Fruit fly (Drosophila melanogaster): Measurements from ENCODE around the gene Vps33B.

The Vps33B gene

DNA sequence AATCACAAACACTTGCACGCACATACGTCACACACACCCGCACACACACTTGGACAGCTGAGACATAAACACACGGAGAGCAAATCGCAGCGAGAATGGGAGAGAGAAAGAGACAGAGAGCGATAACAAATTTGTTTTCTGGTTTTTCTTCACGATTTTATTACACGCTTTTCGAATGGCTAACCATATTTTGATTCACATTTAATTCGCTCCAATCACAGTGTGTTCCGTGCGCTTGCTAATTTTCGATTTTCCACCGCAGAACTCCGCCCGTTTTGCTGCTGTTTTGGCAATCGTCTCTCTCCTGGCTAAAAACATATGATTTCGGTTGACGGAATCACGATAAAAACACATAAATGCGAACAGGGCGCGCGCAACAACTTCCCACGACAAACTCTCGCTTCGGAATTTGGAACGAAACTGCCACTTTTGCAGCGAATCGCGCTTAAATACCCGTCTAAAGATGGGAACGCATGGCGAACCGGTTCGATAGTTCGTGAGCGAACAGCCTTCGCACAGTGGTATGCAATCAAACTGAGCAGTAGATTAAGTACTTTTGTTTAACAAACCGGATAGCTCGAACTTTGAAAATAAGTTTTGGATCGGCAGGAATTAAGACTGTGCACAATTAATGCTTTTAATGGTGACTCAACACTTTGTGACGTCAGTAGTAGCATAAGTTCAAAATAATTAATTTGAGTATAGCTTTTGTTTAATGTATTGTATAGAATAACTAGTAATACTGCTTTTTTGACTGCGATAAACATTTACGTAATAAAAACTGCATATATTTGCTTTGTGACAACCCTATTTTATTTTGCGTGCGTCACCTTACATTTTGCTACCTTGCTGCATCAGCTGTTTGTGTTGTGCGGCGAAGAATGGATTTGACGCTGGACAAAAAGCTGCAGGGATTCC, at the start of gene Vps33B, which contains the start of gene Fur1 (continued):
- TF ChIP-seq vnd (GFP tag; IDR thresholded peaks at IDR 0.05; ENCODE audit: partially characterized antibody) (peak; percentile 80; the same call in 2 of the 3 replicates), CHES-1-like (GFP tag; optimal IDR thresholded peaks at IDR 0.05) (peak; percentile 98), CG34376 (GFP tag; optimal IDR thresholded peaks at IDR 0.05) (peak; percentile 96), Meics (GFP tag; optimal IDR thresholded peaks at IDR 0.05) (peak; percentile 97), CG12744 (GFP tag; optimal IDR thresholded peaks at IDR 0.05) (peak; percentile 95), BtbVII (GFP tag; optimal IDR thresholded peaks at IDR 0.05) (peak; percentile 96), CG18619 (GFP tag; optimal IDR thresholded peaks at IDR 0.05) (peak; percentile 96), CG12155 (GFP tag; optimal IDR thresholded peaks at IDR 0.05) (peak; percentile 97), CG5245 (GFP tag; optimal IDR thresholded peaks at IDR 0.05) (peak; percentile 95), GATAe (GFP tag; conservative IDR thresholded peaks at IDR 0.05) (peak; percentile 78), Nf-YA (GFP tag; IDR thresholded peaks at IDR 0.05) (peak; percentile 86), CG15073 (GFP tag; optimal IDR thresholded peaks at IDR 0.05) (peak; percentile 90), CG13123 (GFP tag; optimal IDR thresholded peaks at IDR 0.05) (peak; percentile 94), gsb (GFP tag; IDR thresholded peaks at IDR 0.05) (peak; percentile 90), CG8765 (GFP tag; IDR thresholded peaks at IDR 0.05) (peak; percentile 89), NFAT (GFP tag; IDR thresholded peaks at IDR 0.05) (peak; percentile 90), Camta (GFP tag; optimal IDR thresholded peaks at IDR 0.05) (peak; percentile 98), fd64A (GFP tag; optimal IDR thresholded peaks at IDR 0.05) (peak; percentile 80), CG7745 (tag; optimal IDR thresholded peaks at IDR 0.05) (no peak), lola (GFP tag; optimal IDR thresholded peaks at IDR 0.05) (peak in 1 of 3 experiments; percentile 97), BEAF-32 (GFP tag; optimal IDR thresholded peaks at IDR 0.05) (peak; percentile 90), esg (GFP tag; conservative IDR thresholded peaks at IDR 0.05) (peak; percentile 93), CG9437 (GFP tag; optimal IDR thresholded peaks at IDR 0.05) (peak; percentile 94), sob (GFP tag; IDR thresholded peaks at IDR 0.05) (peak; percentile 95), CG7372 (GFP tag; IDR thresholded peaks at IDR 0.05) (peak; percentile 93), CG3995 (GFP tag; optimal IDR thresholded peaks at IDR 0.05) (peak; percentile 81), CG8290 (GFP tag; optimal IDR thresholded peaks at IDR 0.05) (peak; percentile 97), CG8290 (tag; optimal IDR thresholded peaks at IDR 0.05) (peak; percentile 96 to 98), shn (GFP tag; optimal IDR thresholded peaks at IDR 0.05) (peak; percentile 99), chif (GFP tag; optimal IDR thresholded peaks at IDR 0.05) (peak; percentile 98 to 99), CoRest (tag; optimal IDR thresholded peaks at IDR 0.05) (peak; percentile 98), pnt (GFP tag; optimal IDR thresholded peaks at IDR 0.05) (peak; percentile 98), mam (GFP tag; optimal IDR thresholded peaks at IDR 0.05) (peak; percentile 99), cato (GFP tag; optimal IDR thresholded peaks at IDR 0.05; ENCODE audit: borderline replicate concordance) (peak; percentile 97), HHEX (GFP tag; optimal IDR thresholded peaks at IDR 0.05) (peak; percentile 96), Side (GFP tag; optimal IDR thresholded peaks at IDR 0.05) (peak; percentile 98), gsb-n (tag; optimal IDR thresholded peaks at IDR 0.05) (peak; percentile 94), Adf1 (GFP tag; IDR thresholded peaks at IDR 0.05) (peak; percentile 72), fu2 (GFP tag; optimal IDR thresholded peaks at IDR 0.05) (peak; percentile 98), sc (optimal IDR thresholded peaks at IDR 0.05) (no peak), sc (GFP tag; optimal IDR thresholded peaks at IDR 0.05) (peak; percentile 96), unc-4 (GFP tag; IDR thresholded peaks at IDR 0.05; ENCODE audit: partially characterized antibody) (peak; percentile 70), fd3F (GFP tag; optimal IDR thresholded peaks at IDR 0.05) (peak; percentile 93), H2.0 (GFP tag; IDR thresholded peaks at IDR 0.05) (peak; percentile 94), CG10979 (tag; optimal IDR thresholded peaks at IDR 0.05) (peak; percentile 96), ken (GFP tag; IDR thresholded peaks at IDR 0.05) (peak; percentile 90; the same call in 2 of the 3 replicates), CG11695 (GFP tag; IDR thresholded peaks at IDR 0.05) (peak; percentile 94), CG10543 (GFP tag; optimal IDR thresholded peaks at IDR 0.05) (peak; percentile 98), Elba2 (GFP tag; optimal IDR thresholded peaks at IDR 0.05) (peak; percentile 92)
